Worm (Caenorhabditis elegans): ENCODE measurements around the gene hrg-7.

Gene hrg-7

ce11 chrV:12763291-12763995, 21.6 kb downstream of the hrg-7 start, which contains the start of the genes abcf-1 and scc-3:
TSS of gene abcf-1 (minus strand) at chrV:12763375.
TSS of gene scc-3 (plus strand) at chrV:12763945.
- TF ChIP-seq unc-62 (GFP tag; optimal IDR thresholded peaks at IDR 0.05), result no peak

ce11 chrV:12768946-12769345, 27.1 kb downstream of the hrg-7 start, which contains the start of gene srt-43:
TSS of gene srt-43 (plus strand) at chrV:12769246.
- no peak for TF ChIP-seq unc-62 (GFP tag; optimal IDR thresholded peaks at IDR 0.05)

- no peak for TF ChIP-seq unc-62 (GFP tag; optimal IDR thresholded peaks at IDR 0.05)
These were observed 31.4 kb downstream of the hrg-7 start, which contains the start of gene ZC455.1 for ce11 chrV:12773222-12773621. TSS of gene ZC455.1 (plus strand) at chrV:12773522.

- TF ChIP-seq unc-62 (GFP tag; optimal IDR thresholded peaks at IDR 0.05), result no peak
These were observed 32.0 kb downstream of the hrg-7 start for ce11 chrV:12773852-12774251.

ce11 chrV:12780248-12780647, 38.4 kb downstream of the hrg-7 start:
- no peak for TF ChIP-seq unc-62 (GFP tag; optimal IDR thresholded peaks at IDR 0.05)

ce11 chrV:12784861-12785260, 43.0 kb downstream of the hrg-7 start, which contains the start of gene sre-20:
TSS of gene sre-20 (minus strand) at chrV:12784961.
- TF ChIP-seq unc-62 (GFP tag; optimal IDR thresholded peaks at IDR 0.05), result no peak

- TF ChIP-seq unc-62 (GFP tag; optimal IDR thresholded peaks at IDR 0.05), result no peak
These were observed 44.5 kb downstream of the hrg-7 start for ce11 chrV:12786340-12786739.

- TF ChIP-seq unc-62 (GFP tag; optimal IDR thresholded peaks at IDR 0.05), result no peak
These were observed 45.2 kb downstream of the hrg-7 start, which contains the start of gene fkb-4 for ce11 chrV:12787026-12787425. TSS of gene fkb-4 (minus strand) at chrV:12787126.

ce11 chrV:12788451-12788850, 46.6 kb downstream of the hrg-7 start, which contains the start of gene srbc-44:
TSS of gene srbc-44 (minus strand) at chrV:12788551.
- TF ChIP-seq unc-62 (GFP tag; optimal IDR thresholded peaks at IDR 0.05), result no peak

- no peak for TF ChIP-seq unc-62 (GFP tag; optimal IDR thresholded peaks at IDR 0.05)
These were observed 48.3 kb downstream of the hrg-7 start, which contains the start of gene srbc-43 for ce11 chrV:12790188-12790587. TSS of gene srbc-43 (minus strand) at chrV:12790518.

ce11 chrV:12792752-12793151, 50.9 kb downstream of the hrg-7 start, which contains the start of gene ugt-5:
TSS of gene ugt-5 (minus strand) at chrV:12792965.
- no peak for TF ChIP-seq unc-62 (GFP tag; optimal IDR thresholded peaks at IDR 0.05)
